Worm (Caenorhabditis elegans): Measurements from ENCODE around the gene kin-29.

DNA sequence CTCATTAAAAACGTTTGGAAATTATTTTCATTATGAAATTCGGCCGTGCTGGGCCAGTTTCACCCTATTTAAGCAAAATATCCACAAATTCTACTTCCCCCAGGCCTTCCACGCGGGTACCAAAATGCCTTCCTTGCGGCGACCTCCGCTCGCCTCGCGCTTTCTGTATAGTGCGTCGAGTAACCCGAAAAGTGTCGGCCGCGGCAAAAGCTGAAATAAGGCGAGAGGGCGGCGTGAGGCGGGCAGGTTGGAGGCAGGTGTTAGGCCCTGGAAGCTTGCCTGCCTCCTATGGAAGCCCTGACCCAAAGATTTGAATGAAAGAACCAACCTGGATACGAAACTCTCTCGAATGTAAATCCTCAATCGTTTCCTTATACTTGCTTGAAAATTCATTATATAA lies 25.9 kb downstream of the kin-29 start:
- TF ChIP-seq sptf-1 (tag; optimal IDR thresholded peaks at IDR 0.05) = no peak
- TF ChIP-seq ztf-11 (tag; optimal IDR thresholded peaks at IDR 0.05) = no peak
- no peak for TF ChIP-seq pha-4 (tag; optimal IDR thresholded peaks at IDR 0.05)
- no peak for TF ChIP-seq flh-1 (GFP tag; optimal IDR thresholded peaks at IDR 0.05)
- no peak for TF ChIP-seq elt-1 (tag; optimal IDR thresholded peaks at IDR 0.05; ENCODE audit: borderline replicate concordance, insufficient read depth)
- no peak for TF ChIP-seq unc-39 (tag; optimal IDR thresholded peaks at IDR 0.05)
- no peak for TF ChIP-seq lin-13 (tag; optimal IDR thresholded peaks at IDR 0.05)
- TF ChIP-seq tbx-8 (GFP tag; optimal IDR thresholded peaks at IDR 0.05) = no peak
- no peak for TF ChIP-seq lsy-2 (tag; optimal IDR thresholded peaks at IDR 0.05)
- TF ChIP-seq nhr-76 (tag; optimal IDR thresholded peaks at IDR 0.05) = no peak
- TF ChIP-seq ham-2 (GFP tag; optimal IDR thresholded peaks at IDR 0.05) = no peak
- no peak for TF ChIP-seq snpc-4 (tag; optimal IDR thresholded peaks at IDR 0.05)
- TF ChIP-seq ces-1 (GFP tag; optimal IDR thresholded peaks at IDR 0.05) = no peak
